Fruit fly (Drosophila melanogaster) S2 (cell line): ENCODE data around the gene Ir100a.

Experiments used
- CG8478 ChIP-seq: fragments of >200 bp; optimal IDR thresholded peaks from 2 replicates; lab custom pipeline; 2018
- CTCF ChIP-seq, 2 experiments: fragments of >200 bp; optimal IDR thresholded peaks; 2 replicates each; lab custom pipeline; 2018

DNA sequence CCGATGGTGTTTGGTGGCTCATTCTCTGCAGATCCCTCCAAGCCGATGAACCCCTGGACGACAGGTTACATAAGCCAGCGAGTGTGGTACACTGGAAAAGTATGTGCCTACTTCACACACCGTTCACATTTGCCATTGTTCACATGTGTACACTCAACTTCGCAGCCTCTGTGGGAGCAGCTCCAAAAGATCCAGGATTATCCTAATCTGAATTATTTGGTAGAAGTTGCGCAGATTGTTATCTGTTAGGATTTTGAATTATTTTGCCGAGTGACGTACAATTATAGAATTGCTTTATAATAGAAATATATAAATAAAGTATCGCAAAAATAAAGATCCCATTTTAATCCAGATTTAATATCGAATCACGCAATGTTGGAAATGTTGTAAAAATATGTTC, 33.2 kb upstream of the Ir100a start:
- TF ChIP-seq CTCF (optimal IDR thresholded peaks at IDR 0.05; lab: Kevin White, UChicago) = no peak
- TF ChIP-seq CG8478 = no peak
